ENCODE assay signal across 1 worm cellular context in genomic region chrIV:460614-461079, ce11.
TF ChIP-seq lines count a peak whose summit lies in the region.

M04G7.2 (minus strand) TSS chrIV:461029.

TF ChIP-seq in whole organism, L4 larva, 104 proteins besides CTCF, POLR2A, EP300 and RAD21 (continued from another document):
- 0 out of 2 replicates have a peak, but pooled peaks have one; percentile 56 for TF ChIP-seq dmd-9 (GFP tag; IDR thresholded peaks at IDR 0.05; lab: Robert Waterston, UW)
- TF ChIP-seq saeg-2 (GFP tag; IDR thresholded peaks at IDR 0.05; lab: Robert Waterston, UW), result no peak
- TF ChIP-seq hif-1 (tag; optimal IDR thresholded peaks at IDR 0.05; lab: Kevin White, UChicago), result peak in 1 of 2 experiments; percentile 26
- 0 out of 2 replicates have a peak, but pooled peaks have one; percentile 24 for TF ChIP-seq Y105C5A.15 (GFP tag; IDR thresholded peaks at IDR 0.05; lab: Robert Waterston, UW)
- TF ChIP-seq madf-9 (GFP tag; conservative IDR thresholded peaks at IDR 0.05; lab: Robert Waterston, UW), result no peak
- TF ChIP-seq mep-1 (tag; optimal IDR thresholded peaks at IDR 0.05; lab: Kevin White, UChicago), result no peak
- TF ChIP-seq nhr-25 (tag; optimal IDR thresholded peaks at IDR 0.05; lab: Kevin White, UChicago; ENCODE audit: borderline replicate concordance, insufficient read depth), result no peak
- no peak for TF ChIP-seq duxl-1 (tag; optimal IDR thresholded peaks at IDR 0.05; lab: Kevin White, UChicago; ENCODE audit: poor library complexity)
- no peak for TF ChIP-seq nhr-77 (tag; optimal IDR thresholded peaks at IDR 0.05; lab: Kevin White, UChicago)
- TF ChIP-seq vab-7 (GFP tag; IDR thresholded peaks at IDR 0.05; lab: Robert Waterston, UW), result no peak
- TF ChIP-seq madf-5 (GFP tag; IDR thresholded peaks at IDR 0.05; lab: Robert Waterston, UW), result no peak
- no peak for TF ChIP-seq lir-3 (tag; optimal IDR thresholded peaks at IDR 0.05; lab: Kevin White, UChicago)
- TF ChIP-seq snpc-1.2 (GFP tag; IDR thresholded peaks at IDR 0.05; lab: Robert Waterston, UW), result no peak
- no peak for TF ChIP-seq ceh-28 (tag; optimal IDR thresholded peaks at IDR 0.05; lab: Kevin White, UChicago)
- no peak for TF ChIP-seq daf-16 (GFP tag; optimal IDR thresholded peaks at IDR 0.05; lab: Kevin White, UChicago)
- TF ChIP-seq daf-16 (tag; optimal IDR thresholded peaks at IDR 0.05; lab: Kevin White, UChicago), result no peak
- TF ChIP-seq aly-2 (tag; optimal IDR thresholded peaks at IDR 0.05; lab: Kevin White, UChicago), result no peak
